Fruit fly (Drosophila melanogaster): ENCODE results near the gene CG7142.

Gene CG7142

DNA sequence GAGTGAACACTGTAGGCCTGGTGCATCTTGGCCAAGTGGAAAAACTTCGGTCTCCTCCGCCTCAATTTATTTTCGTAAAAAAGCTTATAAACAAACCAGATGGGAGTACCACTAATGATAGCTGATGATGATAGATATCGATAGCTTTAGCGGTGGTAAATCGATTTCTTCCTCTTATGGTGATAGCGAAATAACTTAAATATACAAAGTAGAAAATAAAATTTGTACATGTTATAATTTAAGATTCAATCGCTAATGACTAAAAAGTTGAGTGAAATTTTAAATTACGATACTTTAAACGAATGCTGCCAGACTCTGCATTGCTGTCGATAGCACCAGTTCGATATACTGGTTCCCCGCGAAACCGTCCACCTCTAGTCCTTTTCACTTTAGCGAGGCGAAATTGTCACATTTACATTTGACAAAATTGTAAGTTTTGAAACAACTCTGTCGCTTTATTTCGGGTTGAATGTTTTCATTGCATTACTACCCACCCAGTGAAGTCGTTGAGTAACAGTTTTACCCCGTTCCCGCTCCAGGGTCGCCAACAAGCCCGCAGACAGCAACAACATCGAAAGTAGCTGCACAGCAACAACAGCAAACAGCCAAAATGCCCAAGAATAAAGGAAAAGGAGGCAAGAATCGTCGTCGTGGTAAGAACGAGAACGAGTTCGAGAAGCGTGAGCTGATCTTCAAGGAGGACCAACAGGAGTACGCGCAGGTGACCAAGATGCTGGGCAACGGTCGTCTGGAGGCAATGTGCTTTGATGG is 4.8 kb downstream of the CG7142 start, which contains the start of the genes Vps39 and eIF1A (continued):
- TF ChIP-seq D (optimal IDR thresholded peaks at IDR 0.05) (peak; percentile 72), D (GFP tag; optimal IDR thresholded peaks at IDR 0.05) (no peak), cas (GFP tag; IDR thresholded peaks at IDR 0.05) (no peak), fu2 (GFP tag; optimal IDR thresholded peaks at IDR 0.05) (no peak), wek (GFP tag; optimal IDR thresholded peaks at IDR 0.05) (peak; percentile 98), MBD-R2 (GFP tag; IDR thresholded peaks at IDR 0.05) (peak; percentile 69), bigmax (GFP tag; optimal IDR thresholded peaks at IDR 0.05) (no peak), sqz (GFP tag; optimal IDR thresholded peaks at IDR 0.05) (no peak), CG17359 (tag; optimal IDR thresholded peaks at IDR 0.05) (no peak), pzg (GFP tag; optimal IDR thresholded peaks at IDR 0.05) (peak; percentile 82), Hr39 (optimal IDR thresholded peaks at IDR 0.05) (no peak), Nf-YC (tag; optimal IDR thresholded peaks at IDR 0.05) (peak; percentile 56), BtbVII (GFP tag; optimal IDR thresholded peaks at IDR 0.05) (no peak), gcm (GFP tag; optimal IDR thresholded peaks at IDR 0.05) (no peak), br (optimal IDR thresholded peaks at IDR 0.05) (no peak), onecut (GFP tag; IDR thresholded peaks at IDR 0.05) (no peak), CG3838 (GFP tag; optimal IDR thresholded peaks at IDR 0.05) (peak; percentile 2), CG3407 (GFP tag; optimal IDR thresholded peaks at IDR 0.05) (no peak), CG12104 (GFP tag; optimal IDR thresholded peaks at IDR 0.05) (no peak), CG1603 (tag; optimal IDR thresholded peaks at IDR 0.05) (no peak), bsh (GFP tag; optimal IDR thresholded peaks at IDR 0.05) (peak in 1 of 2 experiments; percentile 6), fd64A (GFP tag; optimal IDR thresholded peaks at IDR 0.05) (no peak), kah (GFP tag; optimal IDR thresholded peaks at IDR 0.05) (no peak), HmgD (GFP tag; optimal IDR thresholded peaks at IDR 0.05) (no peak), vnd (GFP tag; IDR thresholded peaks at IDR 0.05; ENCODE audit: partially characterized antibody) (peak; percentile 89), gfzf (GFP tag; optimal IDR thresholded peaks at IDR 0.05) (peak; percentile 12), CG9437 (GFP tag; optimal IDR thresholded peaks at IDR 0.05) (no peak), CG30020 (tag; optimal IDR thresholded peaks at IDR 0.05) (peak; percentile 57), CG11723 (GFP tag; optimal IDR thresholded peaks at IDR 0.05) (no peak), zf30C (GFP tag; optimal IDR thresholded peaks at IDR 0.05) (no peak), Elba2 (GFP tag; optimal IDR thresholded peaks at IDR 0.05) (no peak), CG6765 (GFP tag; optimal IDR thresholded peaks at IDR 0.05) (no peak), CG32532 (GFP tag; IDR thresholded peaks at IDR 0.05) (0 out of 2 replicates have a peak, but pooled peaks have one; percentile 35), CG8281 (tag; optimal IDR thresholded peaks at IDR 0.05) (no peak), p53 (GFP tag; optimal IDR thresholded peaks at IDR 0.05) (peak; percentile 28), MESR4 (GFP tag; optimal IDR thresholded peaks at IDR 0.05) (peak; percentile 93), otp (GFP tag; IDR thresholded peaks at IDR 0.05) (0 out of 3 replicates have a peak, but pooled peaks have one; percentile 9), CG12219 (GFP tag; optimal IDR thresholded peaks at IDR 0.05) (no peak), HLHmδ (GFP tag; optimal IDR thresholded peaks at IDR 0.05) (no peak), eyg (GFP tag; optimal IDR thresholded peaks at IDR 0.05) (no peak), CG6791 (GFP tag; IDR thresholded peaks at IDR 0.05; ENCODE audit: partially characterized antibody) (peak; percentile 74; the same call in 2 of the 3 replicates), HHEX (GFP tag; optimal IDR thresholded peaks at IDR 0.05) (no peak), CG5180 (GFP tag; optimal IDR thresholded peaks at IDR 0.05) (no peak), CG16815 (GFP tag; optimal IDR thresholded peaks at IDR 0.05) (no peak), gsb (GFP tag; IDR thresholded peaks at IDR 0.05) (no peak), Sin3A (optimal IDR thresholded peaks at IDR 0.05) (peak; percentile 80), hb (GFP tag; IDR thresholded peaks at IDR 0.05; ENCODE audit: partially characterized antibody) (peak; percentile 82; the same call in 2 of the 3 replicates), CG34376 (GFP tag; optimal IDR thresholded peaks at IDR 0.05) (no peak), gsb-n (tag; optimal IDR thresholded peaks at IDR 0.05) (no peak), ranshi (GFP tag; IDR thresholded peaks at IDR 0.05) (no peak)
